Worm (Caenorhabditis elegans): ENCODE measurements around the gene Y38H6A.1.

- TF ChIP-seq W03F9.2 (tag; optimal IDR thresholded peaks at IDR 0.05) (no peak), him-1 (tag; optimal IDR thresholded peaks at IDR 0.05) (no peak)
Measured at ce11 chrV:20374484-20374883, 49.0 kb downstream of the Y38H6A.1 start.

Measured in whole organism, L4/young adult.